Fruit fly (Drosophila melanogaster) whole organism, embryonic: Measurements from ENCODE around the gene CG7963.

Source experiments
- Atf6 ChIP-seq: fragments of 200-800 bp; sonication (Bioruptor generic); IDR thresholded peaks from 2 replicates; pipeline ENCODE4 v1.3.6; 2022; ENCODE audit warnings: missing biosample characterization, missing genetic modification characterization
- B-H1 ChIP-seq: fragments of 200-800 bp; sonication (Bioruptor generic); IDR thresholded peaks from 3 replicates; pipeline ENCODE4 v1.3.6; 2022; ENCODE audit warnings: missing biosample characterization, missing genetic modification characterization
- C15 ChIP-seq: fragments of 200-800 bp; sonication (Bioruptor generic); IDR thresholded peaks from 3 replicates; pipeline ENCODE4 v1.3.6; 2022; ENCODE audit warnings: missing biosample characterization, missing genetic modification characterization
- CG32767 ChIP-seq: fragments of 200-800 bp; sonication (Bioruptor generic); IDR thresholded peaks from 2 replicates; pipeline ENCODE4 v1.3.6; 2022; ENCODE audit warnings: missing biosample characterization, missing genetic modification characterization
- CG4404 ChIP-seq: fragments of 200-800 bp; sonication (Bioruptor generic); IDR thresholded peaks from 2 replicates; pipeline ENCODE4 v1.3.6; 2022; ENCODE audit warnings: missing biosample characterization, missing genetic modification characterization
- CG7372 ChIP-seq: fragments of 200-800 bp; sonication (Bioruptor generic); IDR thresholded peaks from 2 replicates; pipeline ENCODE4 v1.3.6; 2022; ENCODE audit warnings: missing biosample characterization, missing genetic modification characterization
- CG8478 ChIP-seq: fragments of >200 bp; optimal IDR thresholded peaks from 2 replicates; lab custom pipeline; 2018
- CG8924 ChIP-seq: fragments of 200-800 bp; optimal IDR thresholded peaks from 3 replicates; lab custom pipeline; 2019; ENCODE audit warnings: missing biosample characterization, mild to moderate bottlenecking, missing genetic modification characterization, moderate library complexity
- CG8944 ChIP-seq: fragments of 200-800 bp; sonication (Bioruptor generic); optimal IDR thresholded peaks from 3 replicates; lab custom pipeline; 2016; ENCODE audit warnings: missing biosample characterization, missing genetic modification characterization
- CTCF ChIP-seq: fragments of 200-800 bp; sonication (Bioruptor generic); optimal IDR thresholded peaks from 2 replicates; lab custom pipeline; 2017; ENCODE audit warnings: missing biosample characterization, mild to moderate bottlenecking, missing genetic modification characterization, moderate library complexity
- CoRest ChIP-seq: fragments of 200-800 bp; sonication (Bioruptor generic); optimal IDR thresholded peaks from 3 replicates; lab custom pipeline; 2018; ENCODE audit warnings: missing biosample characterization, mild to moderate bottlenecking, missing genetic modification characterization, moderate library complexity
- Eip74EF ChIP-seq, 2 experiments: fragments of 200-800 bp in 1 of 2; fragments of >200 bp in 1 of 2; sonication (Bioruptor generic) in 1 of 2; optimal IDR thresholded peaks; 2 replicates each; lab custom pipeline; 2017 to 2019; ENCODE audit warnings: missing biosample characterization in 2 of 2, missing genetic modification characterization in 2 of 2, mild to moderate bottlenecking in 1 of 2, moderate library complexity in 1 of 2
- Nf-YB ChIP-seq: fragments of 200-800 bp; sonication (Bioruptor generic); optimal IDR thresholded peaks from 3 replicates; lab custom pipeline; 2019; ENCODE audit warnings: missing biosample characterization, mild to moderate bottlenecking, missing genetic modification characterization, moderate library complexity
- Nf-YC ChIP-seq: fragments of 200-800 bp; optimal IDR thresholded peaks from 3 replicates; lab custom pipeline; 2019; ENCODE audit warnings: missing biosample characterization, mild to moderate bottlenecking, missing genetic modification characterization, moderate library complexity
- amos ChIP-seq: fragments of 200-800 bp; sonication (Bioruptor generic); IDR thresholded peaks from 2 replicates; pipeline ENCODE4 v1.3.6; 2022; ENCODE audit warnings: missing biosample characterization, missing genetic modification characterization; ENCODE audit not compliant: partially characterized antibody
- bowl ChIP-seq: fragments of 200-800 bp; sonication (Bioruptor generic); IDR thresholded peaks from 2 replicates; pipeline ENCODE4 v1.3.6; 2022; ENCODE audit warnings: missing biosample characterization, missing genetic modification characterization
- br ChIP-seq: fragments of >200 bp; optimal IDR thresholded peaks from 2 replicates; lab custom pipeline; 2017
- hbn ChIP-seq: fragments of 200-800 bp; sonication (Bioruptor generic); IDR thresholded peaks from 2 replicates; pipeline ENCODE4 v1.3.6; 2022; ENCODE audit warnings: missing biosample characterization, missing genetic modification characterization; ENCODE audit not compliant: partially characterized antibody
- insv ChIP-seq, 2 experiments: fragments of 200-800 bp; sonication (Bioruptor generic); optimal IDR thresholded peaks; 3 replicates each; lab custom pipeline; 2016 to 2018; ENCODE audit warnings: missing biosample characterization in 2 of 2, missing genetic modification characterization in 2 of 2
- nerfin-1 ChIP-seq: fragments of 200-800 bp; sonication (Bioruptor generic); optimal IDR thresholded peaks from 3 replicates; lab custom pipeline; 2019; ENCODE audit warnings: missing biosample characterization, mild to moderate bottlenecking, missing genetic modification characterization, moderate library complexity
- odd ChIP-seq: fragments of 200-800 bp; sonication (Bioruptor generic); optimal IDR thresholded peaks from 2 replicates; lab custom pipeline; 2017; ENCODE audit warnings: missing biosample characterization, mild to moderate bottlenecking, missing genetic modification characterization
- rib ChIP-seq: fragments of 200-800 bp; sonication (Bioruptor generic); IDR thresholded peaks from 2 replicates; pipeline ENCODE4 v1.3.6; 2022; ENCODE audit warnings: missing biosample characterization, missing genetic modification characterization
- sna ChIP-seq: fragments of 200-800 bp; sonication (Bioruptor generic); IDR thresholded peaks from 2 replicates; pipeline ENCODE4 v1.3.6; 2022; ENCODE audit warnings: missing biosample characterization, missing genetic modification characterization; ENCODE audit not compliant: partially characterized antibody
- stwl ChIP-seq: fragments of 200-800 bp; sonication (Bioruptor generic); optimal IDR thresholded peaks from 3 replicates; lab custom pipeline; 2018; ENCODE audit warnings: missing biosample characterization, mild to moderate bottlenecking, missing genetic modification characterization, moderate library complexity
- tx ChIP-seq: fragments of 200-800 bp; sonication (Bioruptor generic); optimal IDR thresholded peaks from 2 replicates; lab custom pipeline; 2016; ENCODE audit warnings: missing biosample characterization, missing genetic modification characterization
- zf30C ChIP-seq: fragments of 200-800 bp; sonication (Bioruptor generic); optimal IDR thresholded peaks from 3 replicates; lab custom pipeline; 2018; ENCODE audit warnings: missing biosample characterization, mild to moderate bottlenecking, missing genetic modification characterization

CG7963 gene

DNA sequence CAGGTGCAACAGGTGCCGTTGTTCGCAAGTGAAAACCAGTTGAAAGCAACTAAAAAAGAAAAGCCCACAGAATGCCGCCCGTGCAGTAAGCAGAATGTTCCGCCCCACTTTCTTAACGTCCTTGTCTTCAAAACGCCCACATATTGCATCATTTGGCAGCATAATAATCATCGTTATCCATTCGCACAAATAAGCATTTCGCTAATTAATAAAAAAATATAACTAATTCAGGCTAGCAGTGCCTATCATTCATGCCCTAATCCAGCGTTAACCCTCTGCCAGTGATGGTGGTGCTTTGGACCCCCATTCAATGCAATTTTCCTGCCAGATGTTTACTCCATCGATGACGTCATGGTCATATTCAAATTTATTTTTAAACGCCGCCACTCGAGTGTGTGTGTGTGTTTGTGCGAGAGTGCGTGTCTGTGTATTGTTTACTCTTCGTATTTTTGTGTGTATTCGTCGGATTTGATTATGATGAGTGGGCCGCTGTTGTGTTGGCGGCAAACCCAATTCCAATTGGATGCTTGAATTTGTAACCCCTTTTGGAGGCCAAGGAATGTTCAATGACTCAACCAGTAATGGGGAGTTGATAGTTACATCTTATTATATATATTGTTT is 5.1 kb upstream of the CG7963 start (continued):
- TF ChIP-seq zf30C (GFP tag; lab: Kevin White, UChicago) (no peak), tx (GFP tag; lab: Kevin White, UChicago) (no peak), CG7372 (GFP tag; lab: Robert Waterston, UW) (no peak), br (no peak), CG8944 (GFP tag; lab: Kevin White, UChicago) (no peak), CG4404 (GFP tag; lab: Robert Waterston, UW) (no peak), C15 (GFP tag; lab: Robert Waterston, UW) (no peak), B-H1 (GFP tag; lab: Robert Waterston, UW) (no peak), CG8924 (tag; lab: Kevin White, UChicago) (peak; percentile 1), Atf6 (GFP tag; lab: Robert Waterston, UW) (no peak), amos (GFP tag; lab: Robert Waterston, UW) (no peak), Eip74EF (GFP tag; optimal IDR thresholded peaks at IDR 0.05; lab: Kevin White, UChicago) (no peak), rib (no peak), CG32767 (GFP tag; lab: Robert Waterston, UW) (peak; percentile 77; the same call in 1 of the 2 replicates), CoRest (tag; lab: Kevin White, UChicago) (no peak), stwl (tag; lab: Kevin White, UChicago) (no peak), nerfin-1 (tag; lab: Kevin White, UChicago) (no peak), sna (GFP tag; lab: Robert Waterston, UW) (no peak)
- TF ChIP-seq, all 482 proteins: peak for 50

DNA sequence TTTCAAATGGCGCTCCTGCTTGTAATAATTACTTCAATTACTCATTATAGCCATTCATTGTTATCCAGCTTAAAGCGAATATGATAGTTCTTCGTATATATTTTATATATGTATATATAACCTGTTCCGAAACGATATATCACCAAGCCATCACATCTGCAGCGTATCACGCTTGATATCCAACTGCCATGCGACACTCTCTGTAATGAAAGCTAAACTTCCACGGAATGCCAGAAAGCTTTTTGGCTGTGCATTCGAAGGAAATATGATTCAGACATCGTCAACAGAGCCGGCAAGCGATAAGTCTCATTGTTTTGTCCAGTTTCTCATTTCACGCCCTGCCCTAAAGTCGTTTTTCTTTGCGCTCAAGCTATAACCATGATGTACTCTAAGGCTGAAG is 4.6 kb upstream of the CG7963 start:
- TF ChIP-seq CG8478 (lab: Kevin White, UChicago): no peak
- TF ChIP-seq insv (GFP tag; optimal IDR thresholded peaks at IDR 0.05; lab: Kevin White, UChicago): peak in 1 of 2 experiments; percentile 31
- TF ChIP-seq, all 482 proteins: peak for 1

DNA sequence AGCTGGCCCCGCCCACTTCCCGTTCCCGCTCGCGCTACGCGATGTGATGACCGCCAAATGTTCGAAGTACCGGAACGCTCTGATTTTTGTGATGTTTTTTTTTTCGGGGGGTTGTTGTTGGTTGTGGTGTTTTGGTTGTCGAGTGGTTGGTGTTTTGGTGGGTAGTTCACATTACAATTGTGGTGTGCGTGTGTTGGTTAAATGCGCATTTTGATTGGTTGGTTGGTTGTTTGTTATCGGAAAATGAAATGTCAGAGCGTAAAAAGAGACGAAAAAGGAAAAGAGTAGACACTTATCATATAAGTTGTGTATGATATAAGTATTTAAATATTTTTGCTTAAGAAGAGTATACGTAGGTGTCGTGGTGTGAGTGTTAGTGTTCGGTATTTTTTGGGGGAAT is 5.9 kb downstream of the CG7963 start:
- TF ChIP-seq Nf-YC (tag; lab: Kevin White, UChicago): peak; percentile 72
- TF ChIP-seq hbn: no peak
- peak; percentile 74 for TF ChIP-seq Nf-YB (GFP tag; lab: Kevin White, UChicago)
- TF ChIP-seq bowl (GFP tag; lab: Robert Waterston, UW): no peak
- TF ChIP-seq, all 482 proteins: peak for 2

DNA sequence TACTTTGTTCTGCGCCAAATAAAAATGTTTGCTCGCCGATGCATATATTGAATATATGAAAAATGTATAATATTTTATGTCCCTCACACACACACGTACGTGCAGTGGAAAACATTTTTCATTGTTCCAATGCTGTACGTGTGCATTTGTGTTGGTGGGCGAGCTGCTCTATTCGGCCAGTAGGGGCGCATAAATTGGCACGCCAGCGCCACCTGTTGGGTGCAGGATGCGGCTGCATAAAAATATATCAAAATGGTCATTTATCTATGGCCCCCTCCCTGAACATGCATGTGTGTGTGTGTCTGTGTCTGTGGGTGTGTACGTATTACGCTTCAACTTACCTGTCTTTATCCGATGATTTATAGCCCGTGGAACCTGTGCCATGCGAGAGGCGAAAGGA is 27.0 kb downstream of the CG7963 start:
- TF ChIP-seq odd: no peak
- TF ChIP-seq CTCF (GFP tag; lab: Kevin White, UChicago): peak; percentile 84
